Fruit fly (Drosophila melanogaster) whole organism, embryonic: Measurements from ENCODE around the gene CG43248.

Experiments
- Abd-B ChIP-seq: fragments of 200-800 bp; sonication (Bioruptor generic); optimal IDR thresholded peaks from 2 replicates; lab custom pipeline; 2018; ENCODE audit warnings: missing biosample characterization, mild to moderate bottlenecking, missing genetic modification characterization, moderate library complexity
- Blimp-1 ChIP-seq: fragments of 200-800 bp; sonication (Bioruptor generic); optimal IDR thresholded peaks from 3 replicates; lab custom pipeline; 2018; ENCODE audit warnings: missing biosample characterization, missing genetic modification characterization, mild to moderate bottlenecking, moderate library complexity, missing genetic modification reagents
- CG10431 ChIP-seq: fragments of 200-800 bp; sonication (Bioruptor generic); optimal IDR thresholded peaks from 3 replicates; lab custom pipeline; 2018; ENCODE audit warnings: missing biosample characterization, mild to moderate bottlenecking, missing genetic modification characterization
- CG10654 ChIP-seq: fragments of 200-800 bp; sonication (Bioruptor generic); optimal IDR thresholded peaks from 2 replicates; lab custom pipeline; 2016; ENCODE audit warnings: missing biosample characterization, missing genetic modification characterization
- CG10959 ChIP-seq: fragments of 200-800 bp; sonication (Bioruptor generic); IDR thresholded peaks from 2 replicates; pipeline ENCODE4 v1.3.6; 2022; ENCODE audit warnings: missing biosample characterization, missing genetic modification characterization
- CG11247 ChIP-seq: fragments of 200-800 bp; sonication (Bioruptor generic); IDR thresholded peaks from 2 replicates; pipeline ENCODE4 v1.3.6; 2022; ENCODE audit warnings: missing biosample characterization, missing genetic modification characterization
- CG11504 ChIP-seq: fragments of 200-800 bp; sonication (Bioruptor generic); optimal IDR thresholded peaks from 3 replicates; lab custom pipeline; 2019; ENCODE audit warnings: missing biosample characterization, mild to moderate bottlenecking, missing genetic modification characterization, moderate library complexity
- CG11695 ChIP-seq: fragments of 200-800 bp; sonication (Bioruptor generic); IDR thresholded peaks from 3 replicates; pipeline ENCODE4 v1.3.6; 2022; ENCODE audit warnings: missing biosample characterization, missing genetic modification characterization
- CG13296 ChIP-seq: fragments of 200-800 bp; sonication (Bioruptor generic); optimal IDR thresholded peaks from 3 replicates; lab custom pipeline; 2018; ENCODE audit warnings: missing biosample characterization, mild to moderate bottlenecking, missing genetic modification characterization
- CG15514 ChIP-seq: fragments of 200-800 bp; sonication (Bioruptor generic); optimal IDR thresholded peaks from 3 replicates; lab custom pipeline; 2017; ENCODE audit warnings: missing biosample characterization, missing genetic modification characterization, mild to moderate bottlenecking, moderate library complexity, missing genetic modification reagents
- CG15696 ChIP-seq: fragments of 200-800 bp; sonication (Bioruptor generic); optimal IDR thresholded peaks from 2 replicates; lab custom pipeline; 2019; ENCODE audit warnings: missing biosample characterization, mild to moderate bottlenecking, missing genetic modification characterization, moderate library complexity
- CG16863 ChIP-seq: fragments of 200-800 bp; sonication (Bioruptor generic); optimal IDR thresholded peaks from 3 replicates; lab custom pipeline; 2016; ENCODE audit warnings: missing biosample characterization, missing genetic modification characterization
- CG18476 ChIP-seq: fragments of 200-800 bp; sonication (Bioruptor generic); optimal IDR thresholded peaks from 2 replicates; lab custom pipeline; 2016; ENCODE audit warnings: missing biosample characterization, mild to moderate bottlenecking, missing genetic modification characterization
- CG30020 ChIP-seq: fragments of 200-800 bp; optimal IDR thresholded peaks from 2 replicates; lab custom pipeline; 2019; ENCODE audit warnings: missing biosample characterization, mild to moderate bottlenecking, missing genetic modification characterization, moderate library complexity
- CG3065 ChIP-seq: fragments of 200-800 bp; sonication (Bioruptor generic); optimal IDR thresholded peaks from 2 replicates; lab custom pipeline; 2016; ENCODE audit warnings: missing biosample characterization, missing genetic modification characterization
- CG6654 ChIP-seq: fragments of 200-800 bp; sonication (Bioruptor generic); optimal IDR thresholded peaks from 2 replicates; lab custom pipeline; 2017; ENCODE audit warnings: missing biosample characterization, mild to moderate bottlenecking, missing genetic modification characterization
- CG7786 ChIP-seq: fragments of 200-800 bp; sonication (Bioruptor generic); optimal IDR thresholded peaks from 2 replicates; lab custom pipeline; 2016; ENCODE audit warnings: missing biosample characterization, missing genetic modification characterization
- CG8478 ChIP-seq: fragments of >200 bp; optimal IDR thresholded peaks from 2 replicates; lab custom pipeline; 2018
- Dbx ChIP-seq: fragments of 200-800 bp; sonication (Bioruptor generic); IDR thresholded peaks from 3 replicates; pipeline ENCODE4 v1.3.6; 2022; ENCODE audit warnings: missing biosample characterization, missing genetic modification characterization
- Dll ChIP-seq: fragments of 200-800 bp; sonication (Bioruptor generic); IDR thresholded peaks from 4 replicates; pipeline ENCODE4 v1.3.6; 2022; ENCODE audit warnings: missing biosample characterization, missing genetic modification characterization; ENCODE audit not compliant: partially characterized antibody
- HHEX ChIP-seq: fragments of 200-800 bp; sonication (Bioruptor generic); optimal IDR thresholded peaks from 3 replicates; lab custom pipeline; 2017; ENCODE audit warnings: missing biosample characterization, mild to moderate bottlenecking, missing genetic modification characterization, missing genetic modification reagents
- Kr ChIP-seq: fragments of 200-800 bp; sonication (Bioruptor generic); optimal IDR thresholded peaks from 2 replicates; lab custom pipeline; 2017; ENCODE audit warnings: missing biosample characterization, mild to moderate bottlenecking, missing genetic modification characterization
- Lpt ChIP-seq: fragments of >200 bp; optimal IDR thresholded peaks from 2 replicates; lab custom pipeline; 2018; ENCODE audit warnings: missing biosample characterization, missing genetic modification characterization
- NC2β ChIP-seq: fragments of 200-800 bp; sonication (Bioruptor generic); optimal IDR thresholded peaks from 2 replicates; lab custom pipeline; 2016; ENCODE audit warnings: missing biosample characterization, missing genetic modification characterization
- NFAT ChIP-seq: fragments of 200-800 bp; sonication (Bioruptor generic); IDR thresholded peaks from 2 replicates; pipeline ENCODE4 v1.3.6; 2022; ENCODE audit warnings: missing biosample characterization, missing genetic modification characterization
- Neu2 ChIP-seq: fragments of 200-800 bp; sonication (Bioruptor generic); optimal IDR thresholded peaks from 3 replicates; lab custom pipeline; 2016; ENCODE audit warnings: missing biosample characterization, missing genetic modification characterization, borderline replicate concordance
- Nf-YA ChIP-seq: fragments of 200-800 bp; sonication (Bioruptor generic); IDR thresholded peaks from 2 replicates; pipeline ENCODE4 v1.3.6; 2022; ENCODE audit warnings: missing biosample characterization, missing genetic modification characterization
- Nf-YC ChIP-seq: fragments of 200-800 bp; optimal IDR thresholded peaks from 3 replicates; lab custom pipeline; 2019; ENCODE audit warnings: missing biosample characterization, mild to moderate bottlenecking, missing genetic modification characterization, moderate library complexity
- NfI ChIP-seq: fragments of 200-800 bp; sonication (Bioruptor generic); optimal IDR thresholded peaks from 3 replicates; lab custom pipeline; 2018; ENCODE audit warnings: missing biosample characterization, mild to moderate bottlenecking, missing genetic modification characterization, moderate library complexity
- Oaz ChIP-seq: fragments of 200-800 bp; sonication (Bioruptor generic); IDR thresholded peaks from 2 replicates; pipeline ENCODE4 v1.3.6; 2022; ENCODE audit warnings: missing biosample characterization, missing genetic modification characterization
- Rfx ChIP-seq: fragments of 200-800 bp; sonication (Bioruptor generic); IDR thresholded peaks from 2 replicates; pipeline ENCODE4 v1.3.6; 2022; ENCODE audit warnings: missing biosample characterization, missing genetic modification characterization
- Sox100B ChIP-seq: fragments of 200-800 bp; sonication (Bioruptor generic); optimal IDR thresholded peaks from 3 replicates; lab custom pipeline; 2018; ENCODE audit warnings: missing biosample characterization, mild to moderate bottlenecking, missing genetic modification characterization
- Sry-δ ChIP-seq: fragments of 200-800 bp; sonication (Bioruptor generic); optimal IDR thresholded peaks from 2 replicates; lab custom pipeline; 2016; ENCODE audit warnings: missing biosample characterization, missing genetic modification characterization
- ara ChIP-seq: fragments of 200-800 bp; sonication (Bioruptor generic); IDR thresholded peaks from 2 replicates; pipeline ENCODE4 v1.3.6; 2022; ENCODE audit warnings: missing biosample characterization, missing genetic modification characterization
- bowl ChIP-seq: fragments of 200-800 bp; sonication (Bioruptor generic); IDR thresholded peaks from 2 replicates; pipeline ENCODE4 v1.3.6; 2022; ENCODE audit warnings: missing biosample characterization, missing genetic modification characterization
- bsh ChIP-seq, 2 experiments: fragments of 200-800 bp; sonication (Bioruptor generic); optimal IDR thresholded peaks; 2 replicates each; lab custom pipeline; 2017 to 2018; ENCODE audit warnings: mild to moderate bottlenecking in 2 of 2, missing biosample characterization in 2 of 2, missing genetic modification characterization in 2 of 2, moderate library complexity in 1 of 2
- dati ChIP-seq: fragments of 200-800 bp; sonication (Bioruptor generic); IDR thresholded peaks from 2 replicates; pipeline ENCODE4 v1.3.6; 2022; ENCODE audit warnings: missing biosample characterization, missing genetic modification characterization
- dpn ChIP-seq, 2 experiments: fragments of 200-800 bp; sonication (Bioruptor generic); optimal IDR thresholded peaks; 3 replicates each; lab custom pipeline; 2016; ENCODE audit warnings: missing biosample characterization in 2 of 2, missing genetic modification characterization in 2 of 2
- exex ChIP-seq: fragments of 200-800 bp; sonication (Bioruptor generic); optimal IDR thresholded peaks from 4 replicates; lab custom pipeline; 2018; ENCODE audit warnings: missing biosample characterization, mild to moderate bottlenecking, missing genetic modification characterization, moderate library complexity
- grn ChIP-seq: fragments of 200-800 bp; sonication (Bioruptor generic); optimal IDR thresholded peaks from 3 replicates; lab custom pipeline; 2017; ENCODE audit warnings: missing biosample characterization, missing genetic modification characterization
- hb ChIP-seq: fragments of 200-800 bp; sonication (Bioruptor generic); IDR thresholded peaks from 3 replicates; pipeline ENCODE4 v1.3.6; 2022; ENCODE audit warnings: missing biosample characterization, missing genetic modification characterization; ENCODE audit not compliant: partially characterized antibody
- hth ChIP-seq: fragments of >200 bp; optimal IDR thresholded peaks from 2 replicates; lab custom pipeline; 2017; ENCODE audit warnings: inconsistent platforms
- kay ChIP-seq: fragments of 200-800 bp; sonication (Bioruptor generic); optimal IDR thresholded peaks from 2 replicates; lab custom pipeline; 2016; ENCODE audit warnings: missing biosample characterization, missing genetic modification characterization
- lbe ChIP-seq: fragments of 200-800 bp; sonication (Bioruptor generic); optimal IDR thresholded peaks from 2 replicates; lab custom pipeline; 2016; ENCODE audit warnings: missing biosample characterization, mild to moderate bottlenecking, missing genetic modification characterization
- pita ChIP-seq: fragments of 200-800 bp; sonication (Bioruptor generic); optimal IDR thresholded peaks from 2 replicates; lab custom pipeline; 2017; ENCODE audit warnings: missing biosample characterization, mild to moderate bottlenecking, missing genetic modification characterization
- prd ChIP-seq, 3 experiments: fragments of >200 bp in 2 of 3; fragments of 200-800 bp in 1 of 3; sonication (Bioruptor generic) in 1 of 3; optimal IDR thresholded peaks in 2 of 3; IDR thresholded peaks in 1 of 3; 2 replicates in 2 of 3; 3 replicates in 1 of 3; pipeline versions ENCODE4 v1.3.6 to Lab custom; 2017 to 2022; ENCODE audit warnings: missing biosample characterization in 1 of 3, missing genetic modification characterization in 1 of 3
- psq ChIP-seq: fragments of 200-800 bp; sonication (Bioruptor generic); optimal IDR thresholded peaks from 2 replicates; lab custom pipeline; 2017; ENCODE audit warnings: missing biosample characterization, missing genetic modification characterization
- stc ChIP-seq: fragments of 200-800 bp; sonication (Bioruptor generic); IDR thresholded peaks from 2 replicates; pipeline ENCODE4 v1.3.6; 2022; ENCODE audit warnings: missing biosample characterization, missing genetic modification characterization
- trh ChIP-seq: fragments of 200-800 bp; sonication (Bioruptor generic); optimal IDR thresholded peaks from 2 replicates; lab custom pipeline; 2016; ENCODE audit warnings: missing biosample characterization, missing genetic modification characterization
- twi ChIP-seq: fragments of 200-800 bp; optimal IDR thresholded peaks from 2 replicates; lab custom pipeline; 2019; ENCODE audit warnings: missing biosample characterization, mild to moderate bottlenecking, missing genetic modification characterization, moderate library complexity

Gene CG43248

dm6 chr3L:15537916-15538581 is 6.8 kb upstream of the CG43248 start (continued):
- TF ChIP-seq grn (GFP tag; lab: Kevin White, UChicago) (no peak), CG10654 (GFP tag; lab: Kevin White, UChicago) (peak; percentile 33), CG18476 (GFP tag; lab: Kevin White, UChicago) (peak; percentile 56), stc (GFP tag; lab: Robert Waterston, UW) (peak; percentile 62), dati (GFP tag; lab: Robert Waterston, UW) (no peak), Sox100B (GFP tag; lab: Kevin White, UChicago) (peak; percentile 75), HHEX (GFP tag; lab: Kevin White, UChicago) (peak; percentile 63), NfI (GFP tag; lab: Kevin White, UChicago) (peak; percentile 32), Blimp-1 (peak; percentile 68), NC2β (GFP tag; lab: Kevin White, UChicago) (no peak), kay (GFP tag; lab: Kevin White, UChicago) (no peak), hth (lab: Kevin White, UChicago) (no peak), CG15514 (GFP tag; lab: Kevin White, UChicago) (peak; percentile 14), CG10959 (no peak), CG10431 (GFP tag; lab: Kevin White, UChicago) (peak; percentile 6), twi (tag; lab: Kevin White, UChicago) (peak; percentile 16), prd (optimal IDR thresholded peaks at IDR 0.05; lab: Kevin White, UChicago) (no peak), prd (GFP tag; IDR thresholded peaks at IDR 0.05; lab: Robert Waterston, UW) (peak; percentile 73; the same call in 2 of the 3 replicates), CG8478 (lab: Kevin White, UChicago) (no peak), CG3065 (GFP tag; lab: Kevin White, UChicago) (no peak), exex (tag; lab: Kevin White, UChicago) (no peak), CG15696 (tag; lab: Kevin White, UChicago) (peak; percentile 46), NFAT (GFP tag; lab: Robert Waterston, UW) (no peak), Dll (no peak), Oaz (GFP tag; lab: Robert Waterston, UW) (no peak), trh (GFP tag; lab: Kevin White, UChicago) (peak; percentile 63), CG11504 (tag; lab: Kevin White, UChicago) (peak; percentile 85), CG7786 (GFP tag; lab: Kevin White, UChicago) (no peak), CG11247 (GFP tag; lab: Robert Waterston, UW) (no peak), bowl (GFP tag; lab: Robert Waterston, UW) (no peak), Dbx (GFP tag; lab: Robert Waterston, UW) (peak; percentile 28; the same call in 2 of the 3 replicates), hb (GFP tag; lab: Robert Waterston, UW) (no peak), Abd-B (GFP tag; lab: Kevin White, UChicago) (peak; percentile 50), CG16863 (GFP tag; lab: Kevin White, UChicago) (peak; percentile 47), dpn (GFP tag; optimal IDR thresholded peaks at IDR 0.05; lab: Kevin White, UChicago) (peak; percentile 35 to 36), ara (GFP tag; lab: Robert Waterston, UW) (peak; percentile 42; the same call in 1 of the 2 replicates), Kr (no peak), Rfx (GFP tag; lab: Robert Waterston, UW) (peak; percentile 59), pita (GFP tag; lab: Kevin White, UChicago) (no peak), Nf-YC (peak; percentile 15), CG13296 (GFP tag; lab: Kevin White, UChicago) (peak; percentile 62), Lpt (GFP tag; lab: Kevin White, UChicago) (no peak), psq (GFP tag; lab: Kevin White, UChicago) (no peak), CG30020 (tag; lab: Kevin White, UChicago) (no peak), Sry-δ (GFP tag; lab: Kevin White, UChicago) (peak; percentile 9), lbe (no peak), CG11695 (GFP tag; lab: Robert Waterston, UW) (peak; percentile 73; the same call in 2 of the 3 replicates), Neu2 (GFP tag; lab: Kevin White, UChicago) (no peak), Nf-YA (GFP tag; lab: Robert Waterston, UW) (no peak), CG6654 (GFP tag; lab: Kevin White, UChicago) (peak; percentile 19), bsh (GFP tag; optimal IDR thresholded peaks at IDR 0.05; lab: Kevin White, UChicago) (peak in 1 of 2 experiments; percentile 80)
